Fruit fly (Drosophila melanogaster) whole organism, embryonic: ENCODE data around the gene CG44837.
A peak's percentile ranks its signal among the peaks of the same experiment; 100 is the strongest.

Experiments
- ATbp ChIP-seq: fragments of 200-800 bp; sonication (Bioruptor generic); optimal IDR thresholded peaks from 2 replicates; lab custom pipeline; 2017; ENCODE audit warnings: missing biosample characterization, mild to moderate bottlenecking, missing genetic modification characterization, missing genetic modification reagents
- Adf1 ChIP-seq: fragments of 200-800 bp; sonication (Bioruptor generic); IDR thresholded peaks from 2 replicates; pipeline ENCODE4 v1.3.6; 2022; ENCODE audit warnings: missing biosample characterization, missing genetic modification characterization
- Asciz ChIP-seq: fragments of 200-800 bp; sonication (Bioruptor generic); optimal IDR thresholded peaks from 2 replicates; lab custom pipeline; 2017; ENCODE audit warnings: missing biosample characterization, mild to moderate bottlenecking, missing genetic modification characterization, missing genetic modification reagents
- CG10959 ChIP-seq: fragments of 200-800 bp; sonication (Bioruptor generic); IDR thresholded peaks from 2 replicates; pipeline ENCODE4 v1.3.6; 2022; ENCODE audit warnings: missing biosample characterization, missing genetic modification characterization
- CG11398 ChIP-seq: fragments of 200-800 bp; sonication (Bioruptor generic); optimal IDR thresholded peaks from 2 replicates; lab custom pipeline; 2016; ENCODE audit warnings: missing biosample characterization, missing genetic modification characterization
- CG11560 ChIP-seq: fragments of 200-800 bp; sonication (Bioruptor generic); IDR thresholded peaks from 3 replicates; pipeline ENCODE4 v1.3.6; 2022; ENCODE audit warnings: missing biosample characterization, missing genetic modification characterization
- CG11696 ChIP-seq: fragments of 200-800 bp; sonication (Bioruptor generic); IDR thresholded peaks from 2 replicates; pipeline ENCODE4 v1.3.6; 2022; ENCODE audit warnings: missing biosample characterization, missing genetic modification characterization
- CG11723 ChIP-seq: fragments of 200-800 bp; sonication (Bioruptor generic); optimal IDR thresholded peaks from 2 replicates; lab custom pipeline; 2017; ENCODE audit warnings: missing biosample characterization, mild to moderate bottlenecking, missing genetic modification characterization
- CG12659 ChIP-seq: fragments of 200-800 bp; sonication (Bioruptor generic); optimal IDR thresholded peaks from 3 replicates; lab custom pipeline; 2017; ENCODE audit warnings: mild to moderate bottlenecking, missing biosample characterization, missing genetic modification reagents, missing genetic modification characterization
- CG15601 ChIP-seq: fragments of 200-800 bp; sonication (Bioruptor generic); optimal IDR thresholded peaks from 3 replicates; lab custom pipeline; 2019; ENCODE audit warnings: missing biosample characterization, mild to moderate bottlenecking, missing genetic modification characterization, moderate library complexity
- CG2202 ChIP-seq: fragments of 200-800 bp; sonication (Bioruptor generic); optimal IDR thresholded peaks from 2 replicates; lab custom pipeline; 2018; ENCODE audit warnings: missing biosample characterization, mild to moderate bottlenecking, missing genetic modification characterization
- CG30431 ChIP-seq: fragments of 200-800 bp; sonication (Bioruptor generic); optimal IDR thresholded peaks from 2 replicates; lab custom pipeline; 2017; ENCODE audit warnings: missing biosample characterization, missing genetic modification characterization
- CG31441 ChIP-seq: fragments of 200-800 bp; sonication (Bioruptor generic); IDR thresholded peaks from 2 replicates; pipeline ENCODE4 v1.3.6; 2022; ENCODE audit warnings: missing biosample characterization, missing genetic modification characterization
- CG3407 ChIP-seq: fragments of 200-800 bp; sonication (Bioruptor generic); optimal IDR thresholded peaks from 2 replicates; lab custom pipeline; 2018; ENCODE audit warnings: missing biosample characterization, mild to moderate bottlenecking, missing genetic modification characterization
- CG3838 ChIP-seq: fragments of 200-800 bp; sonication (Bioruptor generic); optimal IDR thresholded peaks from 3 replicates; lab custom pipeline; 2016; ENCODE audit warnings: missing biosample characterization, missing genetic modification characterization
- CG43689 ChIP-seq: fragments of 200-800 bp; sonication (Bioruptor generic); IDR thresholded peaks from 2 replicates; pipeline ENCODE4 v1.3.6; 2022; ENCODE audit warnings: missing biosample characterization, missing genetic modification characterization
- CG4707 ChIP-seq: fragments of 200-800 bp; sonication (Bioruptor generic); optimal IDR thresholded peaks from 2 replicates; lab custom pipeline; 2018; ENCODE audit warnings: missing biosample characterization, mild to moderate bottlenecking, missing genetic modification characterization, moderate library complexity
- CG5953 ChIP-seq: fragments of 200-800 bp; sonication (Bioruptor generic); IDR thresholded peaks from 2 replicates; pipeline ENCODE4 v1.3.6; 2022; ENCODE audit warnings: missing biosample characterization, missing genetic modification characterization
- Deaf1 ChIP-seq: fragments of 200-800 bp; optimal IDR thresholded peaks from 3 replicates; lab custom pipeline; 2019; ENCODE audit warnings: missing biosample characterization, mild to moderate bottlenecking, missing genetic modification characterization, moderate library complexity
- Dip3 ChIP-seq: fragments of 200-800 bp; sonication (Bioruptor generic); optimal IDR thresholded peaks from 3 replicates; lab custom pipeline; 2016; ENCODE audit warnings: missing biosample characterization, missing genetic modification characterization
- Elba2 ChIP-seq: fragments of 200-800 bp; sonication (Bioruptor generic); optimal IDR thresholded peaks from 3 replicates; lab custom pipeline; 2016; ENCODE audit warnings: missing biosample characterization, missing genetic modification characterization
- H15 ChIP-seq: fragments of 200-800 bp; sonication (Bioruptor generic); IDR thresholded peaks from 3 replicates; pipeline ENCODE4 v1.3.6; 2022; ENCODE audit warnings: missing biosample characterization, missing genetic modification characterization
- MBD-R2 ChIP-seq: fragments of 200-800 bp; sonication (Bioruptor generic); IDR thresholded peaks from 2 replicates; pipeline ENCODE4 v1.3.6; 2022; ENCODE audit warnings: missing biosample characterization, missing genetic modification characterization
- Max ChIP-seq: fragments of 200-800 bp; sonication (Bioruptor generic); optimal IDR thresholded peaks from 2 replicates; lab custom pipeline; 2016; ENCODE audit warnings: missing biosample characterization, mild to moderate bottlenecking, missing genetic modification characterization
- Myb ChIP-seq: fragments of 200-800 bp; sonication (Bioruptor generic); optimal IDR thresholded peaks from 2 replicates; lab custom pipeline; 2016; ENCODE audit warnings: missing biosample characterization, missing genetic modification characterization
- NFAT ChIP-seq: fragments of 200-800 bp; sonication (Bioruptor generic); IDR thresholded peaks from 2 replicates; pipeline ENCODE4 v1.3.6; 2022; ENCODE audit warnings: missing biosample characterization, missing genetic modification characterization
- Sry-β ChIP-seq: fragments of 200-800 bp; sonication (Bioruptor generic); optimal IDR thresholded peaks from 2 replicates; lab custom pipeline; 2018; ENCODE audit warnings: missing biosample characterization, mild to moderate bottlenecking, missing genetic modification characterization, moderate library complexity
- Sry-δ ChIP-seq: fragments of 200-800 bp; sonication (Bioruptor generic); optimal IDR thresholded peaks from 2 replicates; lab custom pipeline; 2016; ENCODE audit warnings: missing biosample characterization, missing genetic modification characterization
- aop ChIP-seq: fragments of 200-800 bp; sonication (Bioruptor generic); IDR thresholded peaks from 2 replicates; pipeline ENCODE4 v1.3.6; 2022; ENCODE audit warnings: missing biosample characterization, missing genetic modification characterization
- ato ChIP-seq: fragments of 200-800 bp; sonication (Bioruptor generic); IDR thresholded peaks from 2 replicates; pipeline ENCODE4 v1.3.6; 2022; ENCODE audit warnings: missing biosample characterization, missing genetic modification characterization; ENCODE audit not compliant: partially characterized antibody
- cas ChIP-seq: fragments of 200-800 bp; sonication (Bioruptor generic); IDR thresholded peaks from 2 replicates; pipeline ENCODE4 v1.3.6; 2022; ENCODE audit warnings: missing biosample characterization, missing genetic modification characterization
- dati ChIP-seq: fragments of 200-800 bp; sonication (Bioruptor generic); IDR thresholded peaks from 2 replicates; pipeline ENCODE4 v1.3.6; 2022; ENCODE audit warnings: missing biosample characterization, missing genetic modification characterization
- dysf ChIP-seq: fragments of 200-800 bp; sonication (Bioruptor generic); IDR thresholded peaks from 3 replicates; pipeline ENCODE4 v1.3.6; 2022; ENCODE audit warnings: missing biosample characterization, missing genetic modification characterization
- exex ChIP-seq: fragments of 200-800 bp; sonication (Bioruptor generic); optimal IDR thresholded peaks from 4 replicates; lab custom pipeline; 2018; ENCODE audit warnings: missing biosample characterization, mild to moderate bottlenecking, missing genetic modification characterization, moderate library complexity
- eyg ChIP-seq: fragments of 200-800 bp; sonication (Bioruptor generic); optimal IDR thresholded peaks from 3 replicates; lab custom pipeline; 2016; ENCODE audit warnings: missing biosample characterization, missing genetic modification characterization
- fu2 ChIP-seq: fragments of 200-800 bp; sonication (Bioruptor generic); optimal IDR thresholded peaks from 2 replicates; lab custom pipeline; 2016; ENCODE audit warnings: missing biosample characterization, missing genetic modification characterization
- gcm ChIP-seq: fragments of 200-800 bp; sonication (Bioruptor generic); optimal IDR thresholded peaks from 2 replicates; lab custom pipeline; 2019; ENCODE audit warnings: missing biosample characterization, mild to moderate bottlenecking, missing genetic modification characterization, moderate library complexity
- gro ChIP-seq: fragments of 200-800 bp; sonication (Bioruptor generic); optimal IDR thresholded peaks from 2 replicates; lab custom pipeline; 2016; ENCODE audit warnings: missing biosample characterization, missing genetic modification characterization
- gsb-n ChIP-seq: fragments of 200-800 bp; sonication (Bioruptor generic); optimal IDR thresholded peaks from 3 replicates; lab custom pipeline; 2018; ENCODE audit warnings: missing biosample characterization, mild to moderate bottlenecking, missing genetic modification characterization
- ind ChIP-seq: fragments of 200-800 bp; sonication (Bioruptor generic); optimal IDR thresholded peaks from 3 replicates; lab custom pipeline; 2016; ENCODE audit warnings: missing biosample characterization, missing genetic modification characterization
- knrl ChIP-seq: fragments of 200-800 bp; sonication (Bioruptor generic); IDR thresholded peaks from 3 replicates; pipeline ENCODE4 v1.3.6; 2022; ENCODE audit warnings: missing biosample characterization, missing genetic modification characterization; ENCODE audit not compliant: partially characterized antibody
- lilli ChIP-seq: fragments of 200-800 bp; sonication (Bioruptor generic); optimal IDR thresholded peaks from 3 replicates; lab custom pipeline; 2016; ENCODE audit warnings: missing biosample characterization, missing genetic modification characterization
- mam ChIP-seq: fragments of 200-800 bp; sonication (Bioruptor generic); optimal IDR thresholded peaks from 3 replicates; lab custom pipeline; 2016; ENCODE audit warnings: missing biosample characterization, missing genetic modification characterization
- nom ChIP-seq: fragments of 200-800 bp; sonication (Bioruptor generic); optimal IDR thresholded peaks from 2 replicates; lab custom pipeline; 2017; ENCODE audit warnings: missing biosample characterization, missing genetic modification characterization, mild to moderate bottlenecking, moderate library complexity, missing genetic modification reagents
- psq ChIP-seq: fragments of 200-800 bp; sonication (Bioruptor generic); optimal IDR thresholded peaks from 2 replicates; lab custom pipeline; 2017; ENCODE audit warnings: missing biosample characterization, missing genetic modification characterization
- pzg ChIP-seq: fragments of 200-800 bp; sonication (Bioruptor generic); optimal IDR thresholded peaks from 3 replicates; lab custom pipeline; 2018; ENCODE audit warnings: missing biosample characterization, mild to moderate bottlenecking, missing genetic modification characterization, moderate library complexity
- sd ChIP-seq: fragments of 200-800 bp; sonication (Bioruptor generic); optimal IDR thresholded peaks from 3 replicates; lab custom pipeline; 2018; ENCODE audit warnings: missing biosample characterization, mild to moderate bottlenecking, missing genetic modification characterization, moderate library complexity
- seq ChIP-seq: fragments of 200-800 bp; sonication (Bioruptor generic); IDR thresholded peaks from 2 replicates; pipeline ENCODE4 v1.3.6; 2022; ENCODE audit warnings: missing biosample characterization, missing genetic modification characterization
- shn ChIP-seq: fragments of 200-800 bp; sonication (Bioruptor generic); optimal IDR thresholded peaks from 3 replicates; lab custom pipeline; 2016; ENCODE audit warnings: missing biosample characterization, missing genetic modification characterization
- sisA ChIP-seq: fragments of 200-800 bp; sonication (Bioruptor generic); IDR thresholded peaks from 2 replicates; pipeline ENCODE4 v1.3.6; 2022; ENCODE audit warnings: missing biosample characterization, missing genetic modification characterization
- slp2 ChIP-seq: fragments of 200-800 bp; sonication (Bioruptor generic); optimal IDR thresholded peaks from 2 replicates; lab custom pipeline; 2016; ENCODE audit warnings: missing biosample characterization, missing genetic modification characterization
- stc ChIP-seq: fragments of 200-800 bp; sonication (Bioruptor generic); IDR thresholded peaks from 2 replicates; pipeline ENCODE4 v1.3.6; 2022; ENCODE audit warnings: missing biosample characterization, missing genetic modification characterization
- tup ChIP-seq: fragments of 200-800 bp; sonication (Bioruptor generic); optimal IDR thresholded peaks from 2 replicates; lab custom pipeline; 2016; ENCODE audit warnings: missing biosample characterization, mild to moderate bottlenecking, missing genetic modification characterization, moderate library complexity

The CG44837 gene

DNA sequence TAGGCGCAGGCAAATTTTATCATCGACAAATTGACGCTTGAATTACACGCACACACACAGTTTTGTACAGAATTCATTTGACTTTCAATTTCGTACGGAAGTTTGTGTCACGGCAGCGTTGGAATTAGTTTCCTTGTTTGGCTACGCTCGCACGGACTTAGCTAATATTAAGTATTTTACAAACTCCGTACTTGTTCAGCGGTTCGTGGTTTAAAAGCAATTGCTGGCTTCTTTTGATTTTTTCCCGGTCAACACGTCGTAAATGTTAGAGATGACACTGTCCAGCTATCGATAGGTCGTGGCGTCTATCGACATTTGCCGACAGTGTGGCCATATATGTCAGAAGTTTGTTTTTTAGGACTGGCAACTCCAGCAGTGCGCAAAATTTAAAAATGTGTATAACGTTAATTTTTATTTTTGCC lies 105.4 kb downstream of the CG44837 start, which contains the start of gene CycA (continued):
- no peak for TF ChIP-seq Asciz (GFP tag; lab: Kevin White, UChicago)
- peak; percentile 85 for TF ChIP-seq ato (GFP tag; lab: Robert Waterston, UW)
- TF ChIP-seq Max (GFP tag; lab: Kevin White, UChicago): peak; percentile 22
- no peak for TF ChIP-seq CG4707
- TF ChIP-seq gsb-n (tag; lab: Kevin White, UChicago): no peak
- no peak for TF ChIP-seq cas (GFP tag; lab: Robert Waterston, UW)
- no peak for TF ChIP-seq CG30431 (GFP tag; lab: Kevin White, UChicago)
- no peak for TF ChIP-seq exex (tag; lab: Kevin White, UChicago)
- TF ChIP-seq ind (GFP tag; lab: Kevin White, UChicago): no peak
- no peak for TF ChIP-seq CG31441 (GFP tag; lab: Robert Waterston, UW)
- TF ChIP-seq Sry-δ (GFP tag; lab: Kevin White, UChicago): peak; percentile 98
- TF ChIP-seq slp2 (GFP tag; lab: Kevin White, UChicago): no peak
- TF ChIP-seq CG3407 (GFP tag; lab: Kevin White, UChicago): no peak
- TF ChIP-seq CG12659 (GFP tag; lab: Kevin White, UChicago): peak; percentile 52
- TF ChIP-seq Sry-β: no peak
- no peak for TF ChIP-seq aop (GFP tag; lab: Robert Waterston, UW)
- no peak for TF ChIP-seq seq (GFP tag; lab: Robert Waterston, UW)
- TF ChIP-seq shn (GFP tag; lab: Kevin White, UChicago): peak; percentile 5
- no peak for TF ChIP-seq ATbp (GFP tag; lab: Kevin White, UChicago)
- TF ChIP-seq pzg (GFP tag; lab: Kevin White, UChicago): peak; percentile 95
- no peak for TF ChIP-seq CG3838 (GFP tag; lab: Kevin White, UChicago)
- no peak for TF ChIP-seq Dip3 (GFP tag; lab: Kevin White, UChicago)
- TF ChIP-seq CG11696: no peak
- TF ChIP-seq fu2 (GFP tag; lab: Kevin White, UChicago): no peak
- no peak for TF ChIP-seq mam (GFP tag; lab: Kevin White, UChicago)
- no peak for TF ChIP-seq CG2202 (tag; lab: Kevin White, UChicago)
- TF ChIP-seq Deaf1 (tag; lab: Kevin White, UChicago): peak; percentile 23
- TF ChIP-seq gcm (GFP tag; lab: Kevin White, UChicago): peak; percentile 28
- no peak for TF ChIP-seq Elba2 (GFP tag; lab: Kevin White, UChicago)
- TF ChIP-seq H15 (GFP tag; lab: Robert Waterston, UW): no peak
- no peak for TF ChIP-seq CG11398 (GFP tag; lab: Kevin White, UChicago)
- TF ChIP-seq dysf (GFP tag; lab: Robert Waterston, UW): no peak
- TF ChIP-seq lilli (GFP tag; lab: Kevin White, UChicago): peak; percentile 0
- TF ChIP-seq tup (GFP tag; lab: Kevin White, UChicago): no peak
- TF ChIP-seq sd (tag; lab: Kevin White, UChicago): no peak
- no peak for TF ChIP-seq CG10959 (GFP tag; lab: Robert Waterston, UW)
- no peak for TF ChIP-seq psq (GFP tag; lab: Kevin White, UChicago)
- TF ChIP-seq eyg: no peak
- no peak for TF ChIP-seq nom (GFP tag; lab: Kevin White, UChicago)
- peak; percentile 85 for TF ChIP-seq Myb (GFP tag; lab: Kevin White, UChicago)
- peak; percentile 51 for TF ChIP-seq CG15601
- no peak for TF ChIP-seq sisA (GFP tag; lab: Robert Waterston, UW)
- TF ChIP-seq dati: no peak
- TF ChIP-seq CG11560 (tag; lab: Robert Waterston, UW): no peak
- TF ChIP-seq gro (GFP tag; lab: Kevin White, UChicago): peak; percentile 55
- peak; percentile 42 for TF ChIP-seq MBD-R2 (GFP tag; lab: Robert Waterston, UW)
- TF ChIP-seq NFAT: no peak
- TF ChIP-seq CG11723: no peak
- no peak for TF ChIP-seq stc (GFP tag; lab: Robert Waterston, UW)
- TF ChIP-seq knrl (GFP tag; lab: Robert Waterston, UW): peak; percentile 90
- no peak for TF ChIP-seq CG43689
- TF ChIP-seq CG5953 (GFP tag; lab: Robert Waterston, UW): no peak
- no peak for TF ChIP-seq Adf1 (GFP tag; lab: Robert Waterston, UW)
